Worm (Caenorhabditis elegans): ENCODE measurements around the gene cal-4.

cal-4 gene

DNA sequence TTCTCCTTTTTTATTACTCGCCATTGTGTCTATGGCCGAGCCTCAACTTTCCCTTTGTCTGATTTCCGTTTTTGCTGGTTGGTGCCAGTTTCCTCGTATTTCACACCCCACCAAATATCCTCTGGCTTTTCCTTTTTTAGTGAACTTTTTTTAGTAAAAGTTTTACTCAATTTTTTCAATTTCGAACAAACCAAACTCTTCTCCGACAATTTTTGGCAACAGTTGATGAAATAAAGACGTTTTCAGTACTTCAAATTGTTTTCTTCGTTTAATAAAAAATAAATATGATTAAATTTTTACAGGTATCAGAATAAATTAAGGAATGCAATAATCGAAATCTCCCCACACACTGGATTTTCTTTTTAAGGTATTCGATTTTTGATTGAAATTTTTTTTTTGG is at the start of gene cal-4:
Gene cal-4, plus strand, starts transcription at position 301 of the 400 bp plus-strand sequence.
- no peak for TF ChIP-seq nhr-10 (tag; optimal IDR thresholded peaks at IDR 0.05)

DNA sequence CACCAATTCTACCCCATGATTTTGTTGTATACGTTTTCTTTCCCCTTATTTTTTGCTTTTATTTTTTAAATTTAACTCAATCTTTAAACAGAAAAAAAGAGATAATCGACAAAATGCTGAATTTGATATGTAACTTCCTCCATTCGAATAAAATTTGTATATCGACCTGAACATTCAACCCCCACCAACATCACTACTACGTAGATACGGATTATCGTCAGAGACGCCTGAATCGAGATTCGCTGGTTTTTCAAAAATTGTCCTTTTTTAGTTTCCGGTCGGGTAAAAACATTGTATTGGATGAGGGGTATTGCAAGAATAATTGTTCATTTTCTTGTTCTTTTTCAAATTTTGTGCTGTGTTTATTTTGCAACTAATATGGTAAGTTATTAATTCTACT is 48.7 kb upstream of the cal-4 start, which contains the start of gene bgnt-1.1:
Gene bgnt-1.1, plus strand, starts transcription at position 301 of the 400 bp plus-strand sequence.
- TF ChIP-seq dmd-4 (tag; optimal IDR thresholded peaks at IDR 0.05) = no peak
- no peak for TF ChIP-seq Y55F3AM.14 (GFP tag; optimal IDR thresholded peaks at IDR 0.05)
- TF ChIP-seq ztf-4 (tag; optimal IDR thresholded peaks at IDR 0.05) = no peak
- TF ChIP-seq sma-9 (GFP tag; optimal IDR thresholded peaks at IDR 0.05) = no peak
- no peak for TF ChIP-seq sma-9 (tag; optimal IDR thresholded peaks at IDR 0.05)
- no peak for TF ChIP-seq egl-27 (tag; optimal IDR thresholded peaks at IDR 0.05)
- TF ChIP-seq C34F6.9 (tag; optimal IDR thresholded peaks at IDR 0.05) = no peak
- no peak for TF ChIP-seq gmeb-1 (tag; optimal IDR thresholded peaks at IDR 0.05)
- TF ChIP-seq blmp-1 (tag; optimal IDR thresholded peaks at IDR 0.05; ENCODE audit: insufficient read depth) = no peak
- no peak for TF ChIP-seq zag-1 (tag; optimal IDR thresholded peaks at IDR 0.05)

DNA sequence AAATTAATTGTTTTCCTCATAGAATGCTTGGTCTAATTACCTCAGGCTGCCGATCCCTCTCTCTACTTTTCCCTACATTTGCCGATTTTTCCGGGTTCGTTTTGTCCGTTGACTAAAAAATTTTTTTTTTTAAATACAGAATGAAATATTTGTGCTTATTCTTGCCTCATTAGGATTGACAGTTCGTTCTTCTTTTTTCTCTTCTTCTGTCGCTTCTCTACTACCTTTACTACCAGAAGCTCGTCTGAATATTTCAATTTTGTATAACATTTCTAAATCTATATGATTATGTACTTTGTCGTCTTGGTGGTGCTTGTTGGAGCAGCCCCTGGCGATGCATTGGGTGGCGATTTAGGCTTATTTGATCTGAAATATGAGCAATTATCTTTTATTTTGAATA is 46.0 kb upstream of the cal-4 start:
- no peak for TF ChIP-seq skn-1 (tag; optimal IDR thresholded peaks at IDR 0.05)
- TF ChIP-seq gmeb-1 (tag; optimal IDR thresholded peaks at IDR 0.05) = no peak
- TF ChIP-seq lin-39 (tag; optimal IDR thresholded peaks at IDR 0.05) = no peak
- TF ChIP-seq ztf-11 (tag; optimal IDR thresholded peaks at IDR 0.05) = no peak
- no peak for TF ChIP-seq nhr-6 (tag; optimal IDR thresholded peaks at IDR 0.05)
- TF ChIP-seq nhr-25 (tag; optimal IDR thresholded peaks at IDR 0.05) = no peak
- TF ChIP-seq unc-62 (GFP tag; optimal IDR thresholded peaks at IDR 0.05) = no peak
- no peak for TF ChIP-seq lin-11 (tag; optimal IDR thresholded peaks at IDR 0.05)
- no peak for TF ChIP-seq sma-9 (GFP tag; optimal IDR thresholded peaks at IDR 0.05)
- no peak for TF ChIP-seq sma-9 (tag; optimal IDR thresholded peaks at IDR 0.05)
- no peak for TF ChIP-seq elt-1 (tag; optimal IDR thresholded peaks at IDR 0.05)
- TF ChIP-seq mdl-1 (tag; optimal IDR thresholded peaks at IDR 0.05) = no peak
- TF ChIP-seq sma-3 (GFP tag; optimal IDR thresholded peaks at IDR 0.05) = no peak
- TF ChIP-seq Y55F3AM.14 (GFP tag; optimal IDR thresholded peaks at IDR 0.05) = no peak

ce11 chrIV:10481695-10482094 is 39.5 kb upstream of the cal-4 start, which contains the start of gene egl-21:
egl-21 (minus strand) TSS chrIV:10481844.
- peak; percentile 19 for TF ChIP-seq nhr-21 (tag; optimal IDR thresholded peaks at IDR 0.05)
- TF ChIP-seq blmp-1 (tag; optimal IDR thresholded peaks at IDR 0.05; ENCODE audit: insufficient read depth) = no peak
- no peak for TF ChIP-seq gmeb-1 (tag; optimal IDR thresholded peaks at IDR 0.05)
- TF ChIP-seq fos-1 (tag; optimal IDR thresholded peaks at IDR 0.05) = no peak
- TF ChIP-seq peb-1 (tag; optimal IDR thresholded peaks at IDR 0.05) = no peak
- no peak for TF ChIP-seq snpc-4 (tag; optimal IDR thresholded peaks at IDR 0.05)
- TF ChIP-seq sma-3 (GFP tag; optimal IDR thresholded peaks at IDR 0.05) = no peak
- TF ChIP-seq unc-62 (GFP tag; optimal IDR thresholded peaks at IDR 0.05) = no peak
- TF ChIP-seq sma-9 (GFP tag; optimal IDR thresholded peaks at IDR 0.05) = peak; percentile 46
- TF ChIP-seq sma-9 (tag; optimal IDR thresholded peaks at IDR 0.05) = no peak
- TF ChIP-seq unc-39 (tag; optimal IDR thresholded peaks at IDR 0.05) = peak; percentile 52
- peak; percentile 92 for TF ChIP-seq unc-55 (GFP tag; optimal IDR thresholded peaks at IDR 0.05)
- no peak for TF ChIP-seq ZK546.5 (tag; optimal IDR thresholded peaks at IDR 0.05)
- TF ChIP-seq nhr-25 (tag; optimal IDR thresholded peaks at IDR 0.05) = no peak
- no peak for TF ChIP-seq R02D3.7 (tag; optimal IDR thresholded peaks at IDR 0.05)
- TF ChIP-seq mbf-1 (tag; optimal IDR thresholded peaks at IDR 0.05) = no peak
- peak; percentile 79 for TF ChIP-seq zag-1 (tag; optimal IDR thresholded peaks at IDR 0.05)
- TF ChIP-seq elt-3 (tag; optimal IDR thresholded peaks at IDR 0.05) = no peak
- TF ChIP-seq nhr-11 (tag; optimal IDR thresholded peaks at IDR 0.05) = no peak
- TF ChIP-seq lsy-2 (tag; optimal IDR thresholded peaks at IDR 0.05) = peak in 1 of 2 experiments; percentile 66
- peak; percentile 43 for TF ChIP-seq egl-27 (tag; optimal IDR thresholded peaks at IDR 0.05)
- TF ChIP-seq dmd-4 (tag; optimal IDR thresholded peaks at IDR 0.05) = no peak
- no peak for TF ChIP-seq nhr-77 (tag; optimal IDR thresholded peaks at IDR 0.05)
- no peak for TF ChIP-seq lin-39 (tag; optimal IDR thresholded peaks at IDR 0.05)
- TF ChIP-seq nhr-10 (tag; optimal IDR thresholded peaks at IDR 0.05) = no peak
- no peak for TF ChIP-seq ceh-16 (tag; optimal IDR thresholded peaks at IDR 0.05)
- peak; percentile 33 for TF ChIP-seq lin-13 (GFP tag; optimal IDR thresholded peaks at IDR 0.05)
- no peak for TF ChIP-seq ztf-1 (GFP tag; conservative IDR thresholded peaks at IDR 0.05)
- TF ChIP-seq mab-5 (tag; optimal IDR thresholded peaks at IDR 0.05) = no peak
- TF ChIP-seq ceh-82 (tag; optimal IDR thresholded peaks at IDR 0.05) = no peak
- TF ChIP-seq nhr-129 (tag; optimal IDR thresholded peaks at IDR 0.05) = peak; percentile 79
- peak; percentile 36 for TF ChIP-seq nhr-6 (tag; optimal IDR thresholded peaks at IDR 0.05)
- TF ChIP-seq sem-4 (tag; optimal IDR thresholded peaks at IDR 0.05) = peak; percentile 46
- peak; percentile 64 for TF ChIP-seq Y55F3AM.14 (GFP tag; optimal IDR thresholded peaks at IDR 0.05)
- peak; percentile 66 for TF ChIP-seq lin-11 (tag; optimal IDR thresholded peaks at IDR 0.05)
- peak; percentile 59 to 61 for TF ChIP-seq mdl-1 (tag; optimal IDR thresholded peaks at IDR 0.05)
- no peak for TF ChIP-seq nhr-12 (tag; optimal IDR thresholded peaks at IDR 0.05)
- TF ChIP-seq crh-2 (tag; optimal IDR thresholded peaks at IDR 0.05) = peak; percentile 82
- peak; percentile 60 for TF ChIP-seq F13H6.1 (tag; optimal IDR thresholded peaks at IDR 0.05)
- no peak for TF ChIP-seq elt-1 (tag; optimal IDR thresholded peaks at IDR 0.05)
- no peak for TF ChIP-seq nhr-237 (tag; optimal IDR thresholded peaks at IDR 0.05)
- no peak for TF ChIP-seq ztf-4 (tag; optimal IDR thresholded peaks at IDR 0.05)
- no peak for TF ChIP-seq ama-1 (optimal IDR thresholded peaks at IDR 0.05)
